ENCODE assay signal across 2 worm cellular contexts in the genomic region with DNA sequence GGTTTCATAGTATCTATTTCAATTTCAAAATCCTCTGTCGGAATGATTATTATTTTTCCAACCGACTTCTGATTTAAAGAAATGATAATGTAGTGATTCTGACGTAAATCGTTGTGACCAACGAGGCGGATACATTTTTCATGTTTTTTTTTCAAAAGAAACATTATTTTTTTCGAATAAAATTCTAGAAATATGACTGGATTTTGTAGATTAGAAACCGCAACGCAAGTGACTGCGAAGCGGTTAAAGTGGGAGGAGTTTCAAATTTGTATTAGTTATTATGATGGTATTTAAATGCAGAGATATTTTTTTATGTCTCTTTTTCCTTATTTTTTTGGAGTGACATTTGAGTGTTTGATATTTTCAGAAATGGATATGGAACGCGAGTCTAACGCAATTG.
TF ChIP-seq lines count a peak whose summit lies in the region.

A gene (plus strand): TSS at position 362 of the 400 bp plus-strand sequence.

TF ChIP-seq in whole organism, L1 larva, 84 proteins besides CTCF, POLR2A, EP300 and RAD21:
- TF ChIP-seq lsy-2 (tag; optimal IDR thresholded peaks at IDR 0.05; lab: Kevin White, UChicago) (peak; percentile 47 to 51), ceh-63 (GFP tag; optimal IDR thresholded peaks at IDR 0.05; lab: Kevin White, UChicago) (no peak), zag-1 (tag; optimal IDR thresholded peaks at IDR 0.05; lab: Kevin White, UChicago) (no peak), fkh-8 (tag; optimal IDR thresholded peaks at IDR 0.05; lab: Kevin White, UChicago) (peak; percentile 80), sox-4 (tag; optimal IDR thresholded peaks at IDR 0.05; lab: Kevin White, UChicago) (peak; percentile 41), nhr-76 (tag; optimal IDR thresholded peaks at IDR 0.05; lab: Kevin White, UChicago) (no peak), nhr-71 (tag; optimal IDR thresholded peaks at IDR 0.05; lab: Kevin White, UChicago) (peak; percentile 35), nhr-47 (tag; optimal IDR thresholded peaks at IDR 0.05; lab: Kevin White, UChicago) (peak; percentile 18)
TF ChIP-seq in whole organism, L1 larva: peak in this region for 5.

TF ChIP-seq in whole organism, L2 larva, 48 proteins besides CTCF, POLR2A, EP300 and RAD21:
- TF ChIP-seq C34F6.9 (tag; optimal IDR thresholded peaks at IDR 0.05; lab: Kevin White, UChicago) (peak; percentile 10), fos-1 (tag; optimal IDR thresholded peaks at IDR 0.05; lab: Kevin White, UChicago) (no peak), lsy-2 (tag; optimal IDR thresholded peaks at IDR 0.05; lab: Kevin White, UChicago) (peak in 1 of 2 experiments; percentile 63)
TF ChIP-seq in whole organism, L2 larva: peak in this region for 2.
